Worm (Caenorhabditis elegans): ENCODE results near the gene ZK688.11.

ZK688.11 gene

DNA sequence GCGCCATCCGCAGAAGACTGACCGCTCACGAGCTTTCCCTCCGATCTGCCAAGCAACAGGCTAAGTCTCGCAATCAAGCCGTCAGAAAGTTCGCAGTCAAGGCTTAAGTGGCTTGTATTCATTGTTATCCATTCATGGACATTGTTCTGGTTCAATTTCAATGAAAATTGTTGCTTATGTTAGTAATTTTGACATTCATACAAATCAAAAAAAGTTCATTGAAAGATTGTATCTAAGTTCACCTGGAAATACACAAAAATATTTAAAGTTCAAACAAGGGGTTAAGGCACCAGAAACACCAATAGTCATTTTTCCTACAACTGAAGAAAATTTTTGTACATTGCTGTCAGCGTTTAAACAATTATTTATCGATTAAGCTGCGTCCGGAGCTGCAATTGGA lies 29.3 kb downstream of the ZK688.11 start:
- TF ChIP-seq nhr-76 (tag; optimal IDR thresholded peaks at IDR 0.05) (no peak), rnt-1 (tag; optimal IDR thresholded peaks at IDR 0.05) (no peak), nhr-85 (tag) (peak; percentile 66), ceh-88 (GFP tag; IDR thresholded peaks at IDR 0.05) (no peak), C04F5.9 (tag; optimal IDR thresholded peaks at IDR 0.05) (no peak), hpl-2 (GFP tag; optimal IDR thresholded peaks at IDR 0.05) (no peak), pax-3 (tag; optimal IDR thresholded peaks at IDR 0.05) (no peak)

DNA sequence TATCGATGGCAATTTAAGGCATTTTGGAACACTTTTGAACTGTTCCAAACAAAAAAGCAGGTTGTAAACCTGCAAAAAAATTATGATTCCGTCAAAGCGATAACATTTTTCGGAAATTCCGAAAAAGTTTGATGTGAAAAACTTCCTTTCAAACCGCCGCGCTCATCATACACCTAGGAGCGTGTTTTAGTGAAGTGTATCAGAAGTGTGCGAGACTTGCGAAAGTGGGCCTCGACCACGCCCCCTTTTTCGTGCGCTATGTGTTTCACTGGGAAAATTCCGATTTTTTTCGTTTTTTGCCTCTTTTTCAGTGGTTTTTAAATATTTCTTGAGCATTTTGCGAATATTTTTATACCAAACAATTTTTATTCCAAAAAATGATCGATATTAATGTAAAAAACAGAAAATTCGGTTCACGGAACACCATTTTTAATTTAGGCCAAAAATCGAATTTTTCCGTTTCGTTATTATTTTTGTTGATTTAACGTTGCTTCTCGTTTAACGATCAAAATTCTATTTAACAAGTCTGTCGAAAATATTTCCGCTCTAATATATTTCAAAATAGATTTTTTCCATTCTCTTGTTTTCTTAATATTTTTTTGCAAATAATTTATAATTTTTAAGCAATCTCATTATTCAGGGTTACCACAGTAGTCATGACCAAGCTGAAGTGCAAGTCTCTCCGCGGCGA lies 30.1 kb downstream of the ZK688.11 start, which contains the start of gene rpl-35:
TSS of gene rpl-35 (plus strand) at position 641 of the 691 bp plus-strand sequence.
- TF ChIP-seq tlp-1 (tag; optimal IDR thresholded peaks at IDR 0.05) (no peak), C04F5.9 (tag; optimal IDR thresholded peaks at IDR 0.05) (peak; percentile 98), pax-3 (tag; optimal IDR thresholded peaks at IDR 0.05) (peak; percentile 99), nhr-77 (tag; optimal IDR thresholded peaks at IDR 0.05) (peak; percentile 100), sptf-1 (tag; optimal IDR thresholded peaks at IDR 0.05) (no peak), snpc-4 (tag; optimal IDR thresholded peaks at IDR 0.05) (peak; percentile 93), mep-1 (tag; optimal IDR thresholded peaks at IDR 0.05) (peak; percentile 99), jun-1 (tag; optimal IDR thresholded peaks at IDR 0.05) (peak; percentile 99), egl-27 (tag; optimal IDR thresholded peaks at IDR 0.05) (peak; percentile 85 to 95), ztf-11 (tag; optimal IDR thresholded peaks at IDR 0.05) (peak in 1 of 2 experiments; percentile 99), nhr-12 (tag; optimal IDR thresholded peaks at IDR 0.05) (peak; percentile 79), C16A3.4 (tag; optimal IDR thresholded peaks at IDR 0.05) (peak; percentile 100), fkh-10 (GFP tag; optimal IDR thresholded peaks at IDR 0.05) (peak; percentile 99), grh-1 (GFP tag; IDR thresholded peaks at IDR 0.05) (peak; percentile 100), egl-13 (tag; optimal IDR thresholded peaks at IDR 0.05) (peak; percentile 99), ama-1 (optimal IDR thresholded peaks at IDR 0.05) (peak; percentile 81), nhr-237 (tag; optimal IDR thresholded peaks at IDR 0.05) (peak; percentile 99), ets-5 (GFP tag; IDR thresholded peaks at IDR 0.05) (peak; percentile 88; the same call in 1 of the 2 replicates), nhr-90 (tag; optimal IDR thresholded peaks at IDR 0.05; ENCODE audit: poor library complexity) (peak; percentile 100), efl-3 (GFP tag; optimal IDR thresholded peaks at IDR 0.05) (peak; percentile 98), elt-3 (tag; optimal IDR thresholded peaks at IDR 0.05) (peak; percentile 98 to 100 (median 98)), isw-1 (GFP tag; IDR thresholded peaks at IDR 0.05) (peak; percentile 100), mab-9 (GFP tag; IDR thresholded peaks at IDR 0.05) (peak; percentile 100), lsy-2 (tag; optimal IDR thresholded peaks at IDR 0.05) (peak; percentile 98 to 99), unc-130 (tag; optimal IDR thresholded peaks at IDR 0.05) (peak; percentile 100), pqm-1 (tag; optimal IDR thresholded peaks at IDR 0.05) (peak; percentile 71), ztf-4 (tag; optimal IDR thresholded peaks at IDR 0.05) (peak; percentile 100), skn-1 (tag; optimal IDR thresholded peaks at IDR 0.05) (peak; percentile 99), fkh-8 (tag; optimal IDR thresholded peaks at IDR 0.05) (peak; percentile 100), snu-23 (GFP tag; optimal IDR thresholded peaks at IDR 0.05) (peak; percentile 100), unc-86 (tag; optimal IDR thresholded peaks at IDR 0.05) (peak; percentile 100), vab-15 (tag; optimal IDR thresholded peaks at IDR 0.05) (peak; percentile 98), sup-37 (GFP tag; optimal IDR thresholded peaks at IDR 0.05) (peak; percentile 99), elt-2 (tag; optimal IDR thresholded peaks at IDR 0.05) (peak; percentile 98), dsc-1 (tag; optimal IDR thresholded peaks at IDR 0.05) (peak; percentile 100), swsn-7 (tag; optimal IDR thresholded peaks at IDR 0.05) (peak; percentile 100), nhr-85 (tag) (peak; percentile 100), lin-14 (GFP tag; optimal IDR thresholded peaks at IDR 0.05) (peak; percentile 100), hlh-4 (tag; optimal IDR thresholded peaks at IDR 0.05) (peak; percentile 77), blmp-1 (tag; optimal IDR thresholded peaks at IDR 0.05) (peak; percentile 95), zag-1 (tag; optimal IDR thresholded peaks at IDR 0.05) (peak; percentile 74), mef-2 (tag; optimal IDR thresholded peaks at IDR 0.05) (peak; percentile 96), lin-39 (tag; optimal IDR thresholded peaks at IDR 0.05) (peak; percentile 98), nhr-19 (GFP tag; conservative IDR thresholded peaks at IDR 0.05) (peak; percentile 100), aly-2 (tag; optimal IDR thresholded peaks at IDR 0.05) (peak; percentile 99), efl-1 (optimal IDR thresholded peaks at IDR 0.05) (peak; percentile 99 to 100), efl-1 (GFP tag; optimal IDR thresholded peaks at IDR 0.05 in 1 of 2) (peak; percentile 100)
